Worm (Caenorhabditis elegans): ENCODE results near the gene C39B5.6.
A peak's percentile ranks its signal among the peaks of the same experiment; 100 is the strongest.

ce11 chrIII:2150555-2150954, 47.3 kb upstream of the C39B5.6 start:
- TF ChIP-seq unc-39 (tag; optimal IDR thresholded peaks at IDR 0.05) = no peak
- TF ChIP-seq nhr-237 (tag; optimal IDR thresholded peaks at IDR 0.05) = no peak
- no peak for TF ChIP-seq dmd-4 (tag; optimal IDR thresholded peaks at IDR 0.05)
- no peak for TF ChIP-seq nhr-77 (tag; optimal IDR thresholded peaks at IDR 0.05)
- TF ChIP-seq ztf-1 (GFP tag; conservative IDR thresholded peaks at IDR 0.05) = no peak
- TF ChIP-seq nhr-23 (tag; optimal IDR thresholded peaks at IDR 0.05) = no peak
- TF ChIP-seq lsy-2 (tag; optimal IDR thresholded peaks at IDR 0.05) = peak in 1 of 2 experiments; percentile 65
- TF ChIP-seq snpc-4 (tag; optimal IDR thresholded peaks at IDR 0.05) = no peak
- no peak for TF ChIP-seq ztf-11 (tag; optimal IDR thresholded peaks at IDR 0.05)
- TF ChIP-seq ZK546.5 (tag; optimal IDR thresholded peaks at IDR 0.05) = no peak
- TF ChIP-seq mdl-1 (tag; optimal IDR thresholded peaks at IDR 0.05) = no peak
